Worm (Caenorhabditis elegans): ENCODE data around the gene T28F12.1.

The T28F12.1 gene

DNA sequence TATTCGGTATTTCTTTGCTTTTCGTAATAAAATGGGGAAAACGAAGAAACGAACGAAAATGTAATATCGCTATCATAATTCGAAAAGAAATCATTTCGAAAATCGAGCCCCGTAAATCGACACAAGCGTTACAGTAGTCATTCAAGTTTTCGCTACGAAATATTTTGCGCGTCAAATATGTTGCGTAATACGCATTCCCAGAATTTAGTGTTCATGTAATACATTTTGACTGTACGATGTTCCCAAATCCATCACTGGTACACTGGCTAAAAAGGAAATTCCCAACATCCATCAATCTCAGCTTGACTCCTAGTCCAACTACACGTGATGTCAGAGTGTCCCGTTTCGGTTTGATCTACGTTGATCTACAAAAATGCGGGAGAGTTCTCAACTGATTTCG is 15.1 kb downstream of the T28F12.1 start:
- TF ChIP-seq fos-1 (tag; optimal IDR thresholded peaks at IDR 0.05), result no peak
- no peak for TF ChIP-seq F26F4.8 (GFP tag; conservative IDR thresholded peaks at IDR 0.05)
- TF ChIP-seq zag-1 (tag; optimal IDR thresholded peaks at IDR 0.05), result no peak
- no peak for TF ChIP-seq attf-4 (tag; optimal IDR thresholded peaks at IDR 0.05)
- no peak for TF ChIP-seq ZK546.5 (tag; optimal IDR thresholded peaks at IDR 0.05)
- no peak for TF ChIP-seq nhr-102 (tag; optimal IDR thresholded peaks at IDR 0.05)
- TF ChIP-seq egl-43 (GFP tag; IDR thresholded peaks at IDR 0.05), result no peak
- no peak for TF ChIP-seq F37D6.2 (tag; optimal IDR thresholded peaks at IDR 0.05)
- TF ChIP-seq pha-4 (GFP tag; IDR thresholded peaks at IDR 0.05), result no peak
- TF ChIP-seq pha-4 (tag; optimal IDR thresholded peaks at IDR 0.05), result no peak
- TF ChIP-seq duxl-1 (tag; optimal IDR thresholded peaks at IDR 0.05; ENCODE audit: poor library complexity), result no peak
- TF ChIP-seq dmd-8 (GFP tag; IDR thresholded peaks at IDR 0.05), result no peak
- no peak for TF ChIP-seq saeg-2 (GFP tag; IDR thresholded peaks at IDR 0.05)
- no peak for TF ChIP-seq D1046.2 (GFP tag; IDR thresholded peaks at IDR 0.05)
- TF ChIP-seq zip-2 (tag; optimal IDR thresholded peaks at IDR 0.05), result no peak

- no peak for TF ChIP-seq R02D3.7 (tag; optimal IDR thresholded peaks at IDR 0.05)
- TF ChIP-seq unc-62 (GFP tag; optimal IDR thresholded peaks at IDR 0.05 in 1 of 2), result peak in 1 of 2 experiments; percentile 90
- TF ChIP-seq unc-62 (tag; optimal IDR thresholded peaks at IDR 0.05), result no peak
Measured at ce11 chrV:4535736-4536135, 22.9 kb downstream of the T28F12.1 start.

DNA sequence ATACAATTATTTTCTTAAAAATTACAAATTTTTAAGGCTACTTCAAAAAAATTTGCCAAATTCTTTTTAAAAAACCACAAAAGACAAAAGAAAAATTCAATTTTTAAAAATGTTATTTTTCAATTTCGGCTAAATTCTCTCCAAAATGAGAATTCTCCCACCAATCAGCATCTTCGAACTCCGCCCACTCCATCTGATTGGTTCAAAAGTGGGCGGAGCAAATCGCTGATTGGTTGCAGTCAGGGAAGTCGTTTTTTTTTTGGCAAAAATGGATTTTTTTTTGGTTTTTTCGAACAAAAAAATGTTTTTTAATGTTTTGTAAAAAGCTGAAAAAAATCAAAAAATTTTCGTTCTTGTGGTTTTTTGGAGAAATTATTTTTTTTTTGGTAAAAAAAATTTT is 27.0 kb downstream of the T28F12.1 start:
- TF ChIP-seq zip-11 (GFP tag; IDR thresholded peaks at IDR 0.05), result no peak
- peak; percentile 35 for TF ChIP-seq aha-1 (tag)

ce11 chrV:4546854-4547253 is 34.0 kb downstream of the T28F12.1 start:
- TF ChIP-seq hlh-30 (tag; optimal IDR thresholded peaks at IDR 0.05; ENCODE audit: insufficient read depth) (no peak), saeg-2 (GFP tag; IDR thresholded peaks at IDR 0.05) (no peak), nhr-237 (tag; optimal IDR thresholded peaks at IDR 0.05) (no peak), D1046.2 (GFP tag; IDR thresholded peaks at IDR 0.05) (no peak), lin-29 (GFP tag; IDR thresholded peaks at IDR 0.05) (no peak), mxl-3 (GFP tag; optimal IDR thresholded peaks at IDR 0.05) (no peak), lsy-2 (tag; optimal IDR thresholded peaks at IDR 0.05) (no peak), ZK337.2 (GFP tag; IDR thresholded peaks at IDR 0.05) (no peak), nhr-76 (tag; optimal IDR thresholded peaks at IDR 0.05) (no peak), nhr-42 (GFP tag; IDR thresholded peaks at IDR 0.05) (no peak), set-16 (GFP tag; IDR thresholded peaks at IDR 0.05) (no peak), mes-2 (tag; optimal IDR thresholded peaks at IDR 0.05; ENCODE audit: poor library complexity, severe bottlenecking) (no peak), hif-1 (tag; optimal IDR thresholded peaks at IDR 0.05) (no peak), F10B5.3 (tag; optimal IDR thresholded peaks at IDR 0.05) (no peak), madf-9 (GFP tag; conservative IDR thresholded peaks at IDR 0.05) (no peak), cey-2 (tag; optimal IDR thresholded peaks at IDR 0.05; ENCODE audit: borderline replicate concordance, insufficient read depth) (no peak), ceh-62 (tag; optimal IDR thresholded peaks at IDR 0.05) (no peak), ama-1 (optimal IDR thresholded peaks at IDR 0.05) (no peak), Y75B8A.6 (GFP tag; IDR thresholded peaks at IDR 0.05) (no peak)

DNA sequence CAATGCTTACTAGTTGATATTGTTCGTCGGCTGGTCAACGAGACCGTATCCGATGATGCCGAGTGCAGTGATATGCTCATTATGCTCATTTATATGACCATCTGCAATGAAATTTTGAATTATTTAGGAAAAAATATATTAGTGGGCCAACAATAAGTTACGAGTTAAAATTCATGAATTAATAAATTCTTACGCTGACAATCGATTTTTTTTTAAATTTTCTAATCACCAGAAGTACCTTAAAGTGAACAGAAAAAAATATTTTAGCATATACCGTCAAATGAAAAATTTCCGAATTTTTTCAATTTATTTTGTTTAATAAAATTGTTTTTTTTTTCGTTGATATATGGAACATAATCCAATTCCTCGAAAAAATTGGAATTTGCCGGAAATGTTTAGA is 36.4 kb downstream of the T28F12.1 start, which contains the start of gene sos-1:
Gene sos-1 (minus strand): TSS at position 101 of the 400 bp plus-strand sequence.
- no peak for TF ChIP-seq madf-5 (GFP tag; IDR thresholded peaks at IDR 0.05)
- TF ChIP-seq nhr-11 (tag; optimal IDR thresholded peaks at IDR 0.05), result no peak
- no peak for TF ChIP-seq nhr-77 (tag; optimal IDR thresholded peaks at IDR 0.05)
- TF ChIP-seq saeg-2 (GFP tag; IDR thresholded peaks at IDR 0.05), result no peak
- no peak for TF ChIP-seq pha-4 (GFP tag; IDR thresholded peaks at IDR 0.05)
- no peak for TF ChIP-seq pha-4 (tag; optimal IDR thresholded peaks at IDR 0.05)
- TF ChIP-seq unc-62 (GFP tag; optimal IDR thresholded peaks at IDR 0.05 in 1 of 2), result peak in 1 of 2 experiments; percentile 14
- TF ChIP-seq unc-62 (tag; optimal IDR thresholded peaks at IDR 0.05), result no peak
